Fruit fly (Drosophila melanogaster): Measurements from ENCODE around the gene Vha26.

Gene Vha26

dm6 chr3R:5547464-5547943 is 44.1 kb upstream of the Vha26 start, which contains the start of gene CG2519 (continued):
- TF ChIP-seq Kr (GFP tag; optimal IDR thresholded peaks at IDR 0.05), result no peak
- TF ChIP-seq CG10462 (GFP tag; optimal IDR thresholded peaks at IDR 0.05), result peak; percentile 15
- peak; percentile 55 for TF ChIP-seq CG17328 (GFP tag; IDR thresholded peaks at IDR 0.05)
- no peak for TF ChIP-seq Taf1 (GFP tag; IDR thresholded peaks at IDR 0.05)
- peak; percentile 98 for TF ChIP-seq CG7928 (GFP tag; optimal IDR thresholded peaks at IDR 0.05)
- peak; percentile 52 for TF ChIP-seq CG1792 (GFP tag; optimal IDR thresholded peaks at IDR 0.05)
- TF ChIP-seq h (optimal IDR thresholded peaks at IDR 0.05), result no peak
- TF ChIP-seq CG2678 (tag; optimal IDR thresholded peaks at IDR 0.05), result no peak
- TF ChIP-seq Dip2 (GFP tag; IDR thresholded peaks at IDR 0.05), result no peak
- no peak for TF ChIP-seq CG3407 (GFP tag; optimal IDR thresholded peaks at IDR 0.05)
- TF ChIP-seq CG9817 (tag; optimal IDR thresholded peaks at IDR 0.05), result peak; percentile 47
- TF ChIP-seq D (optimal IDR thresholded peaks at IDR 0.05), result peak; percentile 81
- no peak for TF ChIP-seq D (GFP tag; optimal IDR thresholded peaks at IDR 0.05)
- peak; percentile 77 for TF ChIP-seq Ets97D (GFP tag; optimal IDR thresholded peaks at IDR 0.05)
- no peak for TF ChIP-seq Ssrp (tag; optimal IDR thresholded peaks at IDR 0.05)
- no peak for TF ChIP-seq sr (GFP tag; IDR thresholded peaks at IDR 0.05)
- no peak for TF ChIP-seq CG15011 (GFP tag; optimal IDR thresholded peaks at IDR 0.05)
- no peak for TF ChIP-seq CG14965 (GFP tag; optimal IDR thresholded peaks at IDR 0.05; ENCODE audit: borderline replicate concordance)
- TF ChIP-seq Hr3 (GFP tag; optimal IDR thresholded peaks at IDR 0.05), result peak; percentile 13
- TF ChIP-seq Rx (GFP tag; IDR thresholded peaks at IDR 0.05), result no peak
- TF ChIP-seq CG11247 (GFP tag; IDR thresholded peaks at IDR 0.05), result peak; percentile 64
- TF ChIP-seq Hand (GFP tag; optimal IDR thresholded peaks at IDR 0.05), result no peak
- TF ChIP-seq CG30403 (GFP tag; optimal IDR thresholded peaks at IDR 0.05), result peak; percentile 68
- TF ChIP-seq MBD-R2 (GFP tag; IDR thresholded peaks at IDR 0.05), result peak; percentile 85
- no peak for TF ChIP-seq CG1832 (GFP tag; optimal IDR thresholded peaks at IDR 0.05)
- TF ChIP-seq sim (GFP tag; IDR thresholded peaks at IDR 0.05), result no peak; the same call in 1 of the 2 replicates
- no peak for TF ChIP-seq CG15073 (GFP tag; optimal IDR thresholded peaks at IDR 0.05)
- peak in 1 of 3 experiments; percentile 45 for TF ChIP-seq Stat92E (GFP tag; optimal IDR thresholded peaks at IDR 0.05)
- TF ChIP-seq Awh (GFP tag; IDR thresholded peaks at IDR 0.05), result 0 out of 2 replicates have a peak, but pooled peaks have one; percentile 9
- TF ChIP-seq Sry-δ (GFP tag; optimal IDR thresholded peaks at IDR 0.05), result peak; percentile 97
- TF ChIP-seq Sox102F (GFP tag; optimal IDR thresholded peaks at IDR 0.05), result no peak
- peak; percentile 47 for TF ChIP-seq emc (GFP tag; optimal IDR thresholded peaks at IDR 0.05)
- no peak for TF ChIP-seq corto (GFP tag; optimal IDR thresholded peaks at IDR 0.05)
- TF ChIP-seq row (GFP tag; IDR thresholded peaks at IDR 0.05), result peak; percentile 86
- no peak for TF ChIP-seq CG18476 (GFP tag; optimal IDR thresholded peaks at IDR 0.05)
- TF ChIP-seq run (tag; optimal IDR thresholded peaks at IDR 0.05), result no peak
- no peak for TF ChIP-seq ara (GFP tag; IDR thresholded peaks at IDR 0.05)
- TF ChIP-seq NfI (GFP tag; optimal IDR thresholded peaks at IDR 0.05), result no peak
- TF ChIP-seq CG8290 (GFP tag; optimal IDR thresholded peaks at IDR 0.05), result peak; percentile 44
- TF ChIP-seq CG8290 (tag; optimal IDR thresholded peaks at IDR 0.05), result no peak
- TF ChIP-seq prd (optimal IDR thresholded peaks at IDR 0.05), result no peak
- TF ChIP-seq prd (GFP tag; IDR thresholded peaks at IDR 0.05), result peak; percentile 72
- peak; percentile 39 for TF ChIP-seq Bdp1 (GFP tag; optimal IDR thresholded peaks at IDR 0.05)
- no peak for TF ChIP-seq gce (GFP tag; IDR thresholded peaks at IDR 0.05)
- peak; percentile 18 for TF ChIP-seq org-1 (GFP tag; optimal IDR thresholded peaks at IDR 0.05)
- TF ChIP-seq scrt (GFP tag; optimal IDR thresholded peaks at IDR 0.05), result no peak
- peak; percentile 66 for TF ChIP-seq bigmax (GFP tag; optimal IDR thresholded peaks at IDR 0.05)
- TF ChIP-seq sisA (GFP tag; IDR thresholded peaks at IDR 0.05), result peak; percentile 55
- TF ChIP-seq Spps (tag; optimal IDR thresholded peaks at IDR 0.05), result no peak
- no peak for TF ChIP-seq CG1529 (GFP tag; optimal IDR thresholded peaks at IDR 0.05)
- TF ChIP-seq ttk (GFP tag; IDR thresholded peaks at IDR 0.05), result peak; percentile 48; the same call in 1 of the 2 replicates
- TF ChIP-seq CG3726 (GFP tag; IDR thresholded peaks at IDR 0.05), result no peak
- TF ChIP-seq CG14710 (tag; optimal IDR thresholded peaks at IDR 0.05), result peak; percentile 82

Data from whole organism, embryonic.